Worm (Caenorhabditis elegans) whole organism, L2 larva: ENCODE results near the gene pcp-1.
A peak's percentile ranks its signal among the peaks of the same experiment; 100 is the strongest.

Source experiments
- C34F6.9 ChIP-seq: fragments of 150-350 bp; optimal IDR thresholded peaks from 2 replicates; lab custom pipeline; 2014; ENCODE audit warnings: missing biosample characterization, missing genetic modification characterization
- F13H6.1 ChIP-seq: sonication (generic microtip); optimal IDR thresholded peaks from 2 replicates; lab custom pipeline; 2016; ENCODE audit warnings: missing genetic modification characterization, missing compliant biosample characterization
- R02D3.7 ChIP-seq: fragments of 150-350 bp; optimal IDR thresholded peaks from 2 replicates; lab custom pipeline; 2014; ENCODE audit warnings: missing biosample characterization, missing genetic modification characterization
- ZK546.5 ChIP-seq: sonication (generic microtip); optimal IDR thresholded peaks from 2 replicates; lab custom pipeline; 2017; ENCODE audit warnings: missing biosample characterization, missing genetic modification characterization
- aly-2 ChIP-seq: fragments of 150-350 bp; optimal IDR thresholded peaks from 2 replicates; lab custom pipeline; 2014; ENCODE audit warnings: missing biosample characterization, missing genetic modification characterization
- ama-1 ChIP-seq: fragments of 150-350 bp; optimal IDR thresholded peaks from 2 replicates; lab custom pipeline; 2018; ENCODE audit warnings: inconsistent platforms
- ceh-16 ChIP-seq: fragments of 150-350 bp; optimal IDR thresholded peaks from 2 replicates; lab custom pipeline; 2014; ENCODE audit warnings: missing biosample characterization, missing genetic modification characterization
- crh-2 ChIP-seq: sonication (generic microtip); optimal IDR thresholded peaks from 2 replicates; lab custom pipeline; 2017; ENCODE audit warnings: missing biosample characterization, missing genetic modification characterization
- egl-27 ChIP-seq: sonication (generic microtip); optimal IDR thresholded peaks from 3 replicates; lab custom pipeline; 2017; ENCODE audit warnings: missing biosample characterization, missing genetic modification reagents, missing genetic modification characterization
- elt-3 ChIP-seq: sonication (generic microtip); optimal IDR thresholded peaks from 2 replicates; lab custom pipeline; 2017; ENCODE audit warnings: missing biosample characterization, missing genetic modification characterization
- fos-1 ChIP-seq: fragments of 150-350 bp; optimal IDR thresholded peaks from 2 replicates; lab custom pipeline; 2014; ENCODE audit warnings: missing biosample characterization, missing genetic modification characterization
- gmeb-1 ChIP-seq: fragments of 150-350 bp; optimal IDR thresholded peaks from 2 replicates; lab custom pipeline; 2014; ENCODE audit warnings: missing biosample characterization, missing genetic modification characterization
- lin-11 ChIP-seq: fragments of 150-350 bp; sonication (generic microtip); optimal IDR thresholded peaks from 2 replicates; lab custom pipeline; 2014; ENCODE audit warnings: missing biosample characterization, missing genetic modification characterization, inconsistent platforms, mixed read lengths
- lin-13 ChIP-seq: fragments of 150-350 bp; optimal IDR thresholded peaks from 2 replicates; lab custom pipeline; 2014; ENCODE audit warnings: missing biosample characterization, missing genetic modification reagents, missing genetic modification characterization
- lsy-2 ChIP-seq, 2 experiments: fragments of 150-350 bp in 1 of 2; sonication (generic microtip) in 1 of 2; optimal IDR thresholded peaks; 2 replicates each; lab custom pipeline; 2014 to 2017; ENCODE audit warnings: missing biosample characterization in 2 of 2, missing genetic modification characterization in 2 of 2
- mdl-1 ChIP-seq, 2 experiments: fragments of 150-350 bp in 1 of 2; sonication (generic microtip) in 1 of 2; optimal IDR thresholded peaks; 2 replicates each; lab custom pipeline; 2017; ENCODE audit warnings: missing biosample characterization in 2 of 2, missing genetic modification characterization in 2 of 2
- nhr-11 ChIP-seq: fragments of 150-350 bp; optimal IDR thresholded peaks from 2 replicates; lab custom pipeline; 2014; ENCODE audit warnings: missing biosample characterization, missing genetic modification characterization
- nhr-129 ChIP-seq: fragments of 150-350 bp; optimal IDR thresholded peaks from 2 replicates; lab custom pipeline; 2014; ENCODE audit warnings: missing biosample characterization, missing genetic modification characterization
- nhr-21 ChIP-seq: fragments of 150-350 bp; optimal IDR thresholded peaks from 2 replicates; lab custom pipeline; 2014; ENCODE audit warnings: missing biosample characterization, missing genetic modification characterization
- nhr-23 ChIP-seq: fragments of 150-350 bp; optimal IDR thresholded peaks from 2 replicates; lab custom pipeline; 2014; ENCODE audit warnings: missing biosample characterization, missing genetic modification reagents, missing genetic modification characterization
- nhr-237 ChIP-seq: fragments of 150-350 bp; optimal IDR thresholded peaks from 2 replicates; lab custom pipeline; 2014; ENCODE audit warnings: missing biosample characterization, missing genetic modification characterization
- nhr-25 ChIP-seq: fragments of 150-350 bp; sonication (generic microtip); optimal IDR thresholded peaks from 3 replicates; lab custom pipeline; 2014; ENCODE audit warnings: missing biosample characterization, missing genetic modification characterization
- nhr-6 ChIP-seq: fragments of 150-350 bp; optimal IDR thresholded peaks from 2 replicates; lab custom pipeline; 2014; ENCODE audit warnings: missing biosample characterization, missing genetic modification characterization
- peb-1 ChIP-seq: fragments of 150-350 bp; optimal IDR thresholded peaks from 2 replicates; lab custom pipeline; 2014; ENCODE audit warnings: missing biosample characterization, missing genetic modification characterization
- sem-4 ChIP-seq: fragments of 150-350 bp; optimal IDR thresholded peaks from 2 replicates; lab custom pipeline; 2014; ENCODE audit warnings: missing biosample characterization, missing genetic modification reagents, missing genetic modification characterization
- sma-9 ChIP-seq, 2 experiments: fragments of 150-350 bp in 1 of 2; sonication (generic microtip) in 1 of 2; optimal IDR thresholded peaks; 2 replicates each; lab custom pipeline; 2014 to 2016; ENCODE audit warnings: missing genetic modification characterization in 2 of 2, mild to moderate bottlenecking in 1 of 2, missing biosample characterization in 1 of 2, missing compliant biosample characterization in 1 of 2, missing genetic modification reagents in 1 of 2, moderate library complexity in 1 of 2
- snpc-4 ChIP-seq: fragments of 150-350 bp; optimal IDR thresholded peaks from 2 replicates; lab custom pipeline; 2014; ENCODE audit warnings: missing biosample characterization, missing genetic modification characterization
- unc-55 ChIP-seq: fragments of 150-350 bp; sonication (generic microtip); optimal IDR thresholded peaks from 3 replicates; lab custom pipeline; 2014; ENCODE audit warnings: missing biosample characterization, missing genetic modification reagents, missing genetic modification characterization
- unc-62 ChIP-seq: fragments of 150-350 bp; optimal IDR thresholded peaks from 2 replicates; lab custom pipeline; 2014; ENCODE audit warnings: missing biosample characterization, missing genetic modification reagents, missing genetic modification characterization
- zag-1 ChIP-seq: fragments of 150-350 bp; optimal IDR thresholded peaks from 2 replicates; lab custom pipeline; 2014; ENCODE audit warnings: missing biosample characterization, missing genetic modification characterization
- ztf-1 ChIP-seq: fragments of 200-800 bp; sonication (Bioruptor generic); conservative IDR thresholded peaks from 2 replicates; pipeline ENCODE4 v1.3.6; 2022; ENCODE audit warnings: missing genetic modification characterization, missing compliant biosample characterization
- ztf-11 ChIP-seq: sonication (generic microtip); optimal IDR thresholded peaks from 2 replicates; lab custom pipeline; 2017; ENCODE audit warnings: missing biosample characterization, missing genetic modification characterization
- ztf-4 ChIP-seq: fragments of 150-350 bp; optimal IDR thresholded peaks from 2 replicates; lab custom pipeline; 2014; ENCODE audit warnings: missing biosample characterization, missing genetic modification characterization

The pcp-1 gene

DNA sequence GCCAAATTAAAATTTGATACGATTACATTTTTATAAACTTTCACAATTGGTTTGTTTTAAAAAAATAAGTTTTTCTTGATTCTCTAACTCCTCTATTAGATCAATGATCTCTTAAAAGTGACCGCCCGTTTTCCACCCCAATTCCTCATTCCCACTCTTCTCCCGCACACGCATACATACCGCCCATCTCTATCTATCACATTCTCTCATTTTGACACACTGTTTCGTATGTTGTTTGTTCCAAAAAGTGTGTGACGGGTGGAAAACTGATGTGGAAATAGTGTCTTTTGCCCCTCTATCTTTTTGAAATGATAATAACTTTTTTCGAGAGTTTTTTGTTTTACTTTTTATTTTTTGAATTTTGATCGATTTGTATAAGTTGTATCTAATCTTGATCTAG is 40.4 kb upstream of the pcp-1 start (continued):
- TF ChIP-seq mdl-1 (tag; optimal IDR thresholded peaks at IDR 0.05; lab: Kevin White, UChicago), result peak in 1 of 2 experiments; percentile 49
- TF ChIP-seq nhr-11 (tag; lab: Kevin White, UChicago), result no peak
- TF ChIP-seq zag-1 (tag; lab: Kevin White, UChicago), result no peak
- peak; percentile 73 for TF ChIP-seq C34F6.9 (tag; lab: Kevin White, UChicago)
- TF ChIP-seq sma-9 (GFP tag; optimal IDR thresholded peaks at IDR 0.05; lab: Kevin White, UChicago), result peak; percentile 70
- TF ChIP-seq sma-9 (tag; optimal IDR thresholded peaks at IDR 0.05; lab: Kevin White, UChicago), result no peak
- no peak for TF ChIP-seq R02D3.7 (tag; lab: Kevin White, UChicago)
- TF ChIP-seq nhr-21, result peak; percentile 66
- TF ChIP-seq nhr-25 (tag; lab: Kevin White, UChicago), result peak; percentile 54

DNA sequence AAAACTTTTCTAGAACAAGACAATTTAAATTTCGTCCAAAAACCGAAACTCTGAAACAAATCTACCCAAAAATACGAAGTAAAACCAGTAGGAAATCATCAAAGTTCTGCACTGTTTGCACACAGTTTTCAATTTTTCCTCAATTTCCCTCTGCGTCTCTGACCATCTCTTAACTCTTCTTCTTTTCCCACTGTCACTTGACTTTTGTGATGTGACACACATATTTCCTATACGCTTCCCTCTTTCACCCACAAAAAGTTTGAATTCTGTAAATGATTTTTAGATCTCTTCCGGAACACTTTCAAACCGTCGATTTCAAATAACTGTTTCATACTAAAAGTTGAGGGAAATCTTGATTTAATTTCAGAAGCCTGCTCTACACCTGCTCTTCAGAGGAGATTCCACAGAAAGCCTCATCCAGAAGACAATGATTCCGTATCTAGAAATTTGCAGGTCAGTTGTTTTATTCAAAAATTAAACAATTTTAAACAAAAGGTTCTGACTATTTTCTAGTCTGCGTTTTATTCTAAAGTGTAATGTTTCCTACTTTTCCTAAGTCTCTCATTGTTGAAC is 39.3 kb upstream of the pcp-1 start, which contains the start of gene ncl-1:
ncl-1 (plus strand) TSS at position 366 of the 573 bp plus-strand sequence.
- TF ChIP-seq C34F6.9 (tag; lab: Kevin White, UChicago), result peak; percentile 46
- no peak for TF ChIP-seq mdl-1 (tag; optimal IDR thresholded peaks at IDR 0.05; lab: Kevin White, UChicago)
- TF ChIP-seq nhr-129, result peak; percentile 76
- TF ChIP-seq gmeb-1, result no peak
- TF ChIP-seq ztf-11 (tag; lab: Kevin White, UChicago), result no peak
- TF ChIP-seq elt-3 (tag; lab: Kevin White, UChicago), result no peak
- no peak for TF ChIP-seq unc-62 (GFP tag; lab: Kevin White, UChicago)
- peak; percentile 51 for TF ChIP-seq lin-13 (GFP tag; lab: Kevin White, UChicago)

- no peak for TF ChIP-seq fos-1 (tag; lab: Kevin White, UChicago)
- TF ChIP-seq nhr-237 (tag; lab: Kevin White, UChicago), result no peak
- no peak for TF ChIP-seq ceh-16 (tag; lab: Kevin White, UChicago)
- peak; percentile 22 for TF ChIP-seq unc-55 (GFP tag; lab: Kevin White, UChicago)
- no peak for TF ChIP-seq snpc-4 (tag; lab: Kevin White, UChicago)
- TF ChIP-seq nhr-129, result peak; percentile 88
- no peak for TF ChIP-seq ama-1 (lab: Kevin White, UChicago)
- TF ChIP-seq lsy-2 (tag; optimal IDR thresholded peaks at IDR 0.05; lab: Kevin White, UChicago), result peak in 1 of 2 experiments; percentile 77
- no peak for TF ChIP-seq egl-27 (tag; lab: Kevin White, UChicago)
- no peak for TF ChIP-seq ZK546.5 (tag; lab: Kevin White, UChicago)
- no peak for TF ChIP-seq lin-11 (tag; lab: Kevin White, UChicago)
- no peak for TF ChIP-seq peb-1 (tag; lab: Kevin White, UChicago)
- peak; percentile 67 for TF ChIP-seq zag-1 (tag; lab: Kevin White, UChicago)
- peak in 1 of 2 experiments; percentile 68 for TF ChIP-seq mdl-1 (tag; optimal IDR thresholded peaks at IDR 0.05; lab: Kevin White, UChicago)
- no peak for TF ChIP-seq nhr-6 (tag; lab: Kevin White, UChicago)
- no peak for TF ChIP-seq R02D3.7 (tag; lab: Kevin White, UChicago)
- TF ChIP-seq sem-4 (tag; lab: Kevin White, UChicago), result peak; percentile 26
- TF ChIP-seq C34F6.9 (tag; lab: Kevin White, UChicago), result peak; percentile 87
- TF ChIP-seq lin-13 (GFP tag; lab: Kevin White, UChicago), result peak; percentile 30
- no peak for TF ChIP-seq ztf-11 (tag; lab: Kevin White, UChicago)
- TF ChIP-seq crh-2 (tag; lab: Kevin White, UChicago), result peak; percentile 89
- TF ChIP-seq sma-9 (GFP tag; optimal IDR thresholded peaks at IDR 0.05; lab: Kevin White, UChicago), result peak; percentile 63
- TF ChIP-seq sma-9 (tag; optimal IDR thresholded peaks at IDR 0.05; lab: Kevin White, UChicago), result no peak
- no peak for TF ChIP-seq nhr-23 (tag; lab: Kevin White, UChicago)
- TF ChIP-seq ztf-4, result peak; percentile 8
- TF ChIP-seq aly-2 (tag; lab: Kevin White, UChicago), result no peak
- peak; percentile 40 for TF ChIP-seq F13H6.1 (tag; lab: Kevin White, UChicago)
- TF ChIP-seq nhr-21, result no peak
Observed at ce11 chrIII:7720861-7721260, 37.8 kb upstream of the pcp-1 start.

ce11 chrIII:7721513-7721912 is 37.2 kb upstream of the pcp-1 start:
- TF ChIP-seq nhr-23 (tag; lab: Kevin White, UChicago), result no peak
- no peak for TF ChIP-seq nhr-129
- no peak for TF ChIP-seq nhr-11 (tag; lab: Kevin White, UChicago)
- no peak for TF ChIP-seq ztf-1 (GFP tag; lab: Robert Waterston, UW)
- no peak for TF ChIP-seq gmeb-1
- no peak for TF ChIP-seq lin-13 (GFP tag; lab: Kevin White, UChicago)
- TF ChIP-seq nhr-6 (tag; lab: Kevin White, UChicago), result no peak
- TF ChIP-seq nhr-25 (tag; lab: Kevin White, UChicago), result no peak
- no peak for TF ChIP-seq aly-2 (tag; lab: Kevin White, UChicago)
